Fruit fly (Drosophila melanogaster) whole organism, embryonic: Measurements from ENCODE around the gene Cad89D.
A peak's percentile ranks its signal among the peaks of the same experiment; 100 is the strongest.

Experiments used
- Ada2b ChIP-seq: fragments of 200-800 bp; sonication (Bioruptor generic); IDR thresholded peaks from 2 replicates; pipeline ENCODE4 v1.3.6; 2022; ENCODE audit warnings: missing biosample characterization, missing genetic modification characterization
- Bteb2 ChIP-seq: fragments of 200-800 bp; sonication (Bioruptor generic); optimal IDR thresholded peaks from 2 replicates; lab custom pipeline; 2016; ENCODE audit warnings: missing biosample characterization, missing genetic modification characterization
- CG10979 ChIP-seq: fragments of 200-800 bp; sonication (Bioruptor generic); optimal IDR thresholded peaks from 2 replicates; lab custom pipeline; 2018; ENCODE audit warnings: missing biosample characterization, mild to moderate bottlenecking, missing genetic modification characterization, moderate library complexity
- CG11456 ChIP-seq: fragments of 200-800 bp; sonication (Bioruptor generic); IDR thresholded peaks from 3 replicates; pipeline ENCODE4 v1.3.6; 2022; ENCODE audit warnings: missing biosample characterization, missing genetic modification characterization
- CG11696 ChIP-seq: fragments of 200-800 bp; sonication (Bioruptor generic); IDR thresholded peaks from 2 replicates; pipeline ENCODE4 v1.3.6; 2022; ENCODE audit warnings: missing biosample characterization, missing genetic modification characterization
- CG13894 ChIP-seq: fragments of 200-800 bp; sonication (Bioruptor generic); optimal IDR thresholded peaks from 3 replicates; lab custom pipeline; 2018; ENCODE audit warnings: missing biosample characterization, mild to moderate bottlenecking, missing genetic modification characterization, moderate library complexity
- CG14014 ChIP-seq: fragments of 200-800 bp; sonication (Bioruptor generic); IDR thresholded peaks from 2 replicates; pipeline ENCODE4 v1.3.6; 2022; ENCODE audit warnings: missing biosample characterization, missing genetic modification characterization
- CG14710 ChIP-seq: fragments of 200-800 bp; sonication (Bioruptor generic); optimal IDR thresholded peaks from 3 replicates; lab custom pipeline; 2019; ENCODE audit warnings: missing biosample characterization, mild to moderate bottlenecking, missing genetic modification characterization, moderate library complexity
- CG1529 ChIP-seq: fragments of 200-800 bp; sonication (Bioruptor generic); optimal IDR thresholded peaks from 3 replicates; lab custom pipeline; 2018; ENCODE audit warnings: missing biosample characterization, missing genetic modification characterization
- CG15514 ChIP-seq: fragments of 200-800 bp; sonication (Bioruptor generic); optimal IDR thresholded peaks from 3 replicates; lab custom pipeline; 2017; ENCODE audit warnings: missing biosample characterization, missing genetic modification characterization, mild to moderate bottlenecking, moderate library complexity, missing genetic modification reagents
- CG18764 ChIP-seq: fragments of 200-800 bp; sonication (Bioruptor generic); optimal IDR thresholded peaks from 3 replicates; lab custom pipeline; 2016; ENCODE audit warnings: missing biosample characterization, missing genetic modification characterization
- CG32772 ChIP-seq: fragments of 200-800 bp; sonication (Bioruptor generic); IDR thresholded peaks from 2 replicates; pipeline ENCODE4 v1.3.6; 2022; ENCODE audit warnings: missing biosample characterization, missing genetic modification characterization
- CG34376 ChIP-seq: fragments of 200-800 bp; sonication (Bioruptor generic); optimal IDR thresholded peaks from 2 replicates; lab custom pipeline; 2018; ENCODE audit warnings: missing biosample characterization, mild to moderate bottlenecking, missing genetic modification characterization
- CG3847 ChIP-seq: fragments of 200-800 bp; sonication (Bioruptor generic); IDR thresholded peaks from 2 replicates; pipeline ENCODE4 v1.3.6; 2022; ENCODE audit warnings: missing biosample characterization, missing genetic modification characterization
- CG42726 ChIP-seq: fragments of 200-800 bp; sonication (Bioruptor generic); IDR thresholded peaks from 2 replicates; pipeline ENCODE4 v1.3.6; 2022; ENCODE audit warnings: missing biosample characterization, missing genetic modification characterization; ENCODE audit not compliant: partially characterized antibody
- CG4282 ChIP-seq: fragments of 200-800 bp; sonication (Bioruptor generic); optimal IDR thresholded peaks from 2 replicates; lab custom pipeline; 2016; ENCODE audit warnings: missing biosample characterization, missing genetic modification characterization
- CG7357 ChIP-seq: fragments of 200-800 bp; sonication (Bioruptor generic); IDR thresholded peaks from 3 replicates; pipeline ENCODE4 v1.3.6; 2022; ENCODE audit warnings: missing biosample characterization, missing genetic modification characterization
- Chrac-16 ChIP-seq: fragments of 200-800 bp; sonication (Bioruptor generic); optimal IDR thresholded peaks from 3 replicates; lab custom pipeline; 2016; ENCODE audit warnings: missing biosample characterization, missing genetic modification characterization
- CoRest ChIP-seq: fragments of 200-800 bp; sonication (Bioruptor generic); optimal IDR thresholded peaks from 3 replicates; lab custom pipeline; 2018; ENCODE audit warnings: missing biosample characterization, mild to moderate bottlenecking, missing genetic modification characterization, moderate library complexity
- D19B ChIP-seq: fragments of 200-800 bp; sonication (Bioruptor generic); optimal IDR thresholded peaks from 2 replicates; lab custom pipeline; 2017; ENCODE audit warnings: missing biosample characterization, mild to moderate bottlenecking, missing genetic modification characterization
- Dad ChIP-seq: fragments of 200-800 bp; sonication (Bioruptor generic); optimal IDR thresholded peaks from 3 replicates; lab custom pipeline; 2016; ENCODE audit warnings: missing biosample characterization, missing genetic modification characterization
- Ets97D ChIP-seq: fragments of 200-800 bp; sonication (Bioruptor generic); optimal IDR thresholded peaks from 3 replicates; lab custom pipeline; 2016; ENCODE audit warnings: missing biosample characterization, missing genetic modification characterization
- HLH4C ChIP-seq: fragments of 200-800 bp; sonication (Bioruptor generic); IDR thresholded peaks from 3 replicates; pipeline ENCODE4 v1.3.6; 2022; ENCODE audit warnings: missing biosample characterization, missing genetic modification characterization; ENCODE audit not compliant: partially characterized antibody
- HLH54F ChIP-seq: fragments of 200-800 bp; sonication (Bioruptor generic); optimal IDR thresholded peaks from 3 replicates; lab custom pipeline; 2016; ENCODE audit warnings: missing biosample characterization, missing genetic modification characterization
- HmgZ ChIP-seq: fragments of 200-800 bp; sonication (Bioruptor generic); optimal IDR thresholded peaks from 2 replicates; lab custom pipeline; 2018; ENCODE audit warnings: missing biosample characterization, mild to moderate bottlenecking, missing genetic modification characterization
- MBD-R2 ChIP-seq: fragments of 200-800 bp; sonication (Bioruptor generic); IDR thresholded peaks from 2 replicates; pipeline ENCODE4 v1.3.6; 2022; ENCODE audit warnings: missing biosample characterization, missing genetic modification characterization
- Sox100B ChIP-seq: fragments of 200-800 bp; sonication (Bioruptor generic); optimal IDR thresholded peaks from 3 replicates; lab custom pipeline; 2018; ENCODE audit warnings: missing biosample characterization, mild to moderate bottlenecking, missing genetic modification characterization
- TFAM ChIP-seq: fragments of 200-800 bp; sonication (Bioruptor generic); optimal IDR thresholded peaks from 2 replicates; lab custom pipeline; 2017; ENCODE audit warnings: missing biosample characterization, missing genetic modification characterization, inconsistent platforms
- ac ChIP-seq: fragments of 200-800 bp; sonication (Bioruptor generic); optimal IDR thresholded peaks from 3 replicates; lab custom pipeline; 2017; ENCODE audit warnings: missing biosample characterization, mild to moderate bottlenecking, missing genetic modification characterization
- ash1 ChIP-seq: fragments of 200-800 bp; sonication (Bioruptor generic); optimal IDR thresholded peaks from 2 replicates; lab custom pipeline; 2018; ENCODE audit warnings: missing biosample characterization, mild to moderate bottlenecking, missing genetic modification characterization
- bab2 ChIP-seq: fragments of 200-800 bp; sonication (Bioruptor generic); optimal IDR thresholded peaks from 2 replicates; lab custom pipeline; 2016; ENCODE audit warnings: missing biosample characterization, missing genetic modification characterization
- chn ChIP-seq: fragments of 200-800 bp; sonication (Bioruptor generic); optimal IDR thresholded peaks from 2 replicates; lab custom pipeline; 2016; ENCODE audit warnings: missing biosample characterization, missing genetic modification characterization
- croc ChIP-seq: fragments of 200-800 bp; sonication (Bioruptor generic); conservative IDR thresholded peaks from 3 replicates; pipeline ENCODE4 v1.3.6; 2022; ENCODE audit warnings: missing biosample characterization, missing genetic modification characterization
- dmrt99B ChIP-seq: fragments of 200-800 bp; sonication (Bioruptor generic); optimal IDR thresholded peaks from 2 replicates; lab custom pipeline; 2018; ENCODE audit warnings: missing biosample characterization, mild to moderate bottlenecking, missing genetic modification characterization, moderate library complexity
- ems ChIP-seq: fragments of 200-800 bp; sonication (Bioruptor generic); optimal IDR thresholded peaks from 3 replicates; lab custom pipeline; 2016; ENCODE audit warnings: missing biosample characterization, missing genetic modification characterization
- ewg ChIP-seq: fragments of 200-800 bp; sonication (Bioruptor generic); optimal IDR thresholded peaks from 3 replicates; lab custom pipeline; 2017; ENCODE audit warnings: mild to moderate bottlenecking, missing biosample characterization, missing genetic modification reagents, missing genetic modification characterization
- fd3F ChIP-seq: fragments of 200-800 bp; sonication (Bioruptor generic); optimal IDR thresholded peaks from 2 replicates; lab custom pipeline; 2018; ENCODE audit warnings: missing biosample characterization, mild to moderate bottlenecking, missing genetic modification characterization, moderate library complexity
- fru ChIP-seq: fragments of >200 bp; optimal IDR thresholded peaks from 2 replicates; lab custom pipeline; 2017
- jing ChIP-seq: fragments of 200-800 bp; sonication (Bioruptor generic); optimal IDR thresholded peaks from 2 replicates; lab custom pipeline; 2018; ENCODE audit warnings: missing biosample characterization, mild to moderate bottlenecking, missing genetic modification characterization
- ken ChIP-seq: fragments of 200-800 bp; sonication (Bioruptor generic); IDR thresholded peaks from 3 replicates; pipeline ENCODE4 v1.3.6; 2022; ENCODE audit warnings: missing biosample characterization, missing genetic modification characterization
- lov ChIP-seq, 2 experiments: fragments of 200-800 bp in 1 of 2; fragments of >200 bp in 1 of 2; sonication (Bioruptor generic) in 1 of 2; IDR thresholded peaks in 1 of 2; optimal IDR thresholded peaks in 1 of 2; 2 replicates in 1 of 2; 3 replicates in 1 of 2; pipeline versions ENCODE4 v1.3.6 to Lab custom; 2017 to 2022; ENCODE audit warnings: missing biosample characterization in 1 of 2, missing genetic modification characterization in 1 of 2
- nau ChIP-seq: fragments of 200-800 bp; sonication (Bioruptor generic); optimal IDR thresholded peaks from 3 replicates; lab custom pipeline; 2017; ENCODE audit warnings: missing biosample characterization, mild to moderate bottlenecking, missing genetic modification characterization, missing genetic modification reagents
- ranshi ChIP-seq: fragments of 200-800 bp; sonication (Bioruptor generic); IDR thresholded peaks from 2 replicates; pipeline ENCODE4 v1.3.6; 2022; ENCODE audit warnings: missing biosample characterization, missing genetic modification characterization
- ro ChIP-seq: fragments of 200-800 bp; sonication (Bioruptor generic); IDR thresholded peaks from 2 replicates; pipeline ENCODE4 v1.3.6; 2022; ENCODE audit warnings: missing biosample characterization, missing genetic modification characterization
- run ChIP-seq: fragments of 200-800 bp; sonication (Bioruptor generic); optimal IDR thresholded peaks from 3 replicates; lab custom pipeline; 2018; ENCODE audit warnings: missing biosample characterization, mild to moderate bottlenecking, missing genetic modification characterization
- sens-2 ChIP-seq: fragments of 200-800 bp; sonication (Bioruptor generic); IDR thresholded peaks from 2 replicates; pipeline ENCODE4 v1.3.6; 2022; ENCODE audit warnings: missing biosample characterization, missing genetic modification characterization
- sr ChIP-seq: fragments of 200-800 bp; sonication (Bioruptor generic); IDR thresholded peaks from 3 replicates; pipeline ENCODE4 v1.3.6; 2022; ENCODE audit warnings: missing biosample characterization, missing genetic modification characterization
- stwl ChIP-seq: fragments of 200-800 bp; sonication (Bioruptor generic); optimal IDR thresholded peaks from 3 replicates; lab custom pipeline; 2018; ENCODE audit warnings: missing biosample characterization, mild to moderate bottlenecking, missing genetic modification characterization, moderate library complexity
- tap ChIP-seq: fragments of 200-800 bp; optimal IDR thresholded peaks from 3 replicates; lab custom pipeline; 2019; ENCODE audit warnings: missing biosample characterization, mild to moderate bottlenecking, missing genetic modification characterization, moderate library complexity
- zf30C ChIP-seq: fragments of 200-800 bp; sonication (Bioruptor generic); optimal IDR thresholded peaks from 3 replicates; lab custom pipeline; 2018; ENCODE audit warnings: missing biosample characterization, mild to moderate bottlenecking, missing genetic modification characterization
- zfh1 ChIP-seq: fragments of 200-800 bp; sonication (Bioruptor generic); IDR thresholded peaks from 3 replicates; pipeline ENCODE4 v1.3.6; 2022; ENCODE audit warnings: missing biosample characterization, missing genetic modification characterization

Gene Cad89D

DNA sequence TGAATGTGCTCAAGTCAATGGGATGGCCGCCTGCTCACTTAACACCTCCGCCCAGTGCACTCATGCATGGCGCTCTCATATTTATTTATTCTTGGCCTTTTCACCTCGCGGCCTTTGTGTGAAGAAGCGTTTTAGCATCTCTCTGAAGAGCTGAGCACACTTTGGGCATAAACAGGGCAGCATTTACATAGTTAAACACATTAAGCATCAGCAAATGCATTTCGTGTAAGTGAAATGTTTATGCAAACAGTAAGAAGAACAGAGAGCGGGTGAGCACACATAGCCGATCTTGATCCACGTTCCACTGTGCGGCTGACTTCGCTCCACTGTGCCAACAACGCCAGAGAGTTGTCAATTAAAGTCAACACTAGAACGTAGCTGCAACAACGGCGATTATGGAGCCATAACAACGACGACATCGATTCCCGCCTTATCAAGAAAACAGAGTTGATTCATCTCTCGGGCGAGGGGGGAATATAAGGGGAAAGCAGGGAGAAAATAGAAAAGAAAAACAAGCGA lies 29.4 kb upstream of the Cad89D start (continued):
- no peak for TF ChIP-seq Ets97D (GFP tag; lab: Kevin White, UChicago)
- TF ChIP-seq CG3847 = no peak
- no peak for TF ChIP-seq sens-2 (GFP tag; lab: Robert Waterston, UW)
- no peak for TF ChIP-seq CG42726 (GFP tag; lab: Robert Waterston, UW)
- TF ChIP-seq D19B (GFP tag; lab: Kevin White, UChicago) = no peak
- TF ChIP-seq CG14014 = no peak
- peak; percentile 52 for TF ChIP-seq chn (GFP tag; lab: Kevin White, UChicago)
- peak; percentile 40 for TF ChIP-seq ac
- TF ChIP-seq CG13894 = no peak
- TF ChIP-seq CG14710 (tag; lab: Kevin White, UChicago) = peak; percentile 92
- no peak for TF ChIP-seq ash1 (GFP tag; lab: Kevin White, UChicago)
- TF ChIP-seq ranshi (GFP tag; lab: Robert Waterston, UW) = no peak
- TF ChIP-seq croc = peak; percentile 39
- no peak for TF ChIP-seq CG32772 (GFP tag; lab: Robert Waterston, UW)
- no peak for TF ChIP-seq fd3F (GFP tag; lab: Kevin White, UChicago)
- no peak for TF ChIP-seq CG11456 (GFP tag; lab: Robert Waterston, UW)
- TF ChIP-seq HLH54F = no peak
- TF ChIP-seq CG18764 (GFP tag; lab: Kevin White, UChicago) = peak; percentile 85
- TF ChIP-seq Ada2b (GFP tag; lab: Robert Waterston, UW) = no peak
- TF ChIP-seq sr = no peak
- peak; percentile 48 for TF ChIP-seq CoRest (tag; lab: Kevin White, UChicago)
- TF ChIP-seq CG10979 (tag; lab: Kevin White, UChicago) = peak; percentile 42
- TF ChIP-seq nau (GFP tag; lab: Kevin White, UChicago) = peak; percentile 6
- peak; percentile 6; the same call in 1 of the 2 replicates for TF ChIP-seq ro (GFP tag; lab: Robert Waterston, UW)
- peak; percentile 15 for TF ChIP-seq CG4282 (GFP tag; lab: Kevin White, UChicago)
- peak; percentile 65 for TF ChIP-seq stwl
- TF ChIP-seq CG34376 (GFP tag; lab: Kevin White, UChicago) = no peak
- TF ChIP-seq Sox100B (GFP tag; lab: Kevin White, UChicago) = peak; percentile 50
- TF ChIP-seq ems (GFP tag; lab: Kevin White, UChicago) = no peak
- no peak for TF ChIP-seq dmrt99B (tag; lab: Kevin White, UChicago)
- no peak for TF ChIP-seq lov (optimal IDR thresholded peaks at IDR 0.05; lab: Kevin White, UChicago)
- no peak; the same call in 2 of the 3 replicates for TF ChIP-seq lov (GFP tag; IDR thresholded peaks at IDR 0.05; lab: Robert Waterston, UW)
- TF ChIP-seq MBD-R2 (GFP tag; lab: Robert Waterston, UW) = no peak
- TF ChIP-seq Chrac-16 (GFP tag; lab: Kevin White, UChicago) = no peak
- TF ChIP-seq bab2 = peak; percentile 10
- TF ChIP-seq CG7357 = no peak
- TF ChIP-seq Dad (GFP tag; lab: Kevin White, UChicago) = no peak
- peak; percentile 61; the same call in 2 of the 3 replicates for TF ChIP-seq zfh1 (GFP tag; lab: Robert Waterston, UW)
- TF ChIP-seq zf30C (GFP tag; lab: Kevin White, UChicago) = no peak
- TF ChIP-seq CG1529 (GFP tag; lab: Kevin White, UChicago) = peak; percentile 63
- TF ChIP-seq ken (GFP tag; lab: Robert Waterston, UW) = peak; percentile 44; the same call in 1 of the 3 replicates
- TF ChIP-seq TFAM = no peak
- no peak for TF ChIP-seq CG11696 (GFP tag; lab: Robert Waterston, UW)
- no peak for TF ChIP-seq HmgZ
- no peak for TF ChIP-seq HLH4C (GFP tag; lab: Robert Waterston, UW)
- no peak for TF ChIP-seq CG15514 (GFP tag; lab: Kevin White, UChicago)
- TF ChIP-seq run (tag; lab: Kevin White, UChicago) = no peak
- TF ChIP-seq fru (lab: Kevin White, UChicago) = no peak
- TF ChIP-seq jing = peak; percentile 31
- peak; percentile 24 for TF ChIP-seq ewg (GFP tag; lab: Kevin White, UChicago)
- peak; percentile 56 for TF ChIP-seq tap (tag; lab: Kevin White, UChicago)
- TF ChIP-seq Bteb2 (GFP tag; lab: Kevin White, UChicago) = no peak
